Worm (Caenorhabditis elegans): ENCODE data around the gene pgp-10.

pgp-10 gene

DNA sequence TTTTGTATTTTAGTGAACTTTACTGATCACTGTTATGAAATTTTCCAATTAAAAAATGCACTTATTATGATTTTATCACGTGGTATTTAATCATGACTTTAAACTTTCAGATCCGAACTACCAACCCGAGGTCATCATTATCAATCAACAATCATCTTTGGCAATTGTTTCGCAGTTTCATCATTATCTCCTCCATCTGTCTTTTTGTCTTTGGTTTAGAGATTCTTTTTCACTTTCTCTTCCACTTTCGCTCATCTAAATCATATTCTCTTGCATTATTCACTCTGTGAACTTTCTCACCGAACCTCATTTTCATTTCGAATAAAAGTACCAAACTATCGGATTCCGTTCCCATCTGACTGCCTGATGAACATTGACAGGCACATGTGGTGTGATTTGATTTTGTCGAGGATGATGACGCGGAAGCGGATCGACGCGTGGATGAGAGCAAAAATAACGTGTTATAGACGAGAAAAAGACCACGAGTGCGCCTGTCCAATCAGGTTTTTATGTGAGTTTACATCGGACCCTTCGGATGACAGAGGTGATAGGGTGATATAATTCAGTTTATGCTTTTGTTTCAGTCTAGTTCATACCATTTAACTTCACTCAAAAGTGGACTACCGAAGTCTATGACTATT lies 51.8 kb downstream of the pgp-10 start:
- TF ChIP-seq aly-2 (tag; optimal IDR thresholded peaks at IDR 0.05): no peak
- TF ChIP-seq lin-15B (tag; optimal IDR thresholded peaks at IDR 0.05): no peak
- TF ChIP-seq ceh-9 (tag; optimal IDR thresholded peaks at IDR 0.05): no peak
- TF ChIP-seq zag-1 (tag; optimal IDR thresholded peaks at IDR 0.05): no peak
- no peak for TF ChIP-seq sea-2 (GFP tag; optimal IDR thresholded peaks at IDR 0.05)
- peak; percentile 53 for TF ChIP-seq egl-5 (tag; optimal IDR thresholded peaks at IDR 0.05)
- no peak for TF ChIP-seq ZK546.5 (tag; optimal IDR thresholded peaks at IDR 0.05)
- no peak for TF ChIP-seq elt-3 (tag; optimal IDR thresholded peaks at IDR 0.05)
- peak; percentile 71 for TF ChIP-seq nfya-1 (tag; optimal IDR thresholded peaks at IDR 0.05; ENCODE audit: insufficient read depth)
- TF ChIP-seq elt-1 (tag; optimal IDR thresholded peaks at IDR 0.05): no peak
- TF ChIP-seq lin-39 (tag; optimal IDR thresholded peaks at IDR 0.05): no peak
- no peak for TF ChIP-seq egl-27 (tag; optimal IDR thresholded peaks at IDR 0.05)

ce11 chrX:7211405-7211804 lies 52.6 kb downstream of the pgp-10 start, which contains the start of gene spp-22:
spp-22 (plus strand) TSS chrX:7211705.
- TF ChIP-seq lsy-12 (tag; optimal IDR thresholded peaks at IDR 0.05): no peak
- TF ChIP-seq ceh-28 (tag; optimal IDR thresholded peaks at IDR 0.05): no peak
- TF ChIP-seq hmg-11 (tag; optimal IDR thresholded peaks at IDR 0.05): no peak
- no peak for TF ChIP-seq skn-1 (tag; optimal IDR thresholded peaks at IDR 0.05)
- TF ChIP-seq ZK546.5 (tag; optimal IDR thresholded peaks at IDR 0.05): no peak
- no peak for TF ChIP-seq nfya-1 (tag; optimal IDR thresholded peaks at IDR 0.05; ENCODE audit: insufficient read depth)
- TF ChIP-seq nhr-76 (tag; optimal IDR thresholded peaks at IDR 0.05): no peak
